Worm (Caenorhabditis elegans): Measurements from ENCODE around the gene chil-27.
A peak's percentile ranks its signal among the peaks of the same experiment; 100 is the strongest.

Gene chil-27

DNA sequence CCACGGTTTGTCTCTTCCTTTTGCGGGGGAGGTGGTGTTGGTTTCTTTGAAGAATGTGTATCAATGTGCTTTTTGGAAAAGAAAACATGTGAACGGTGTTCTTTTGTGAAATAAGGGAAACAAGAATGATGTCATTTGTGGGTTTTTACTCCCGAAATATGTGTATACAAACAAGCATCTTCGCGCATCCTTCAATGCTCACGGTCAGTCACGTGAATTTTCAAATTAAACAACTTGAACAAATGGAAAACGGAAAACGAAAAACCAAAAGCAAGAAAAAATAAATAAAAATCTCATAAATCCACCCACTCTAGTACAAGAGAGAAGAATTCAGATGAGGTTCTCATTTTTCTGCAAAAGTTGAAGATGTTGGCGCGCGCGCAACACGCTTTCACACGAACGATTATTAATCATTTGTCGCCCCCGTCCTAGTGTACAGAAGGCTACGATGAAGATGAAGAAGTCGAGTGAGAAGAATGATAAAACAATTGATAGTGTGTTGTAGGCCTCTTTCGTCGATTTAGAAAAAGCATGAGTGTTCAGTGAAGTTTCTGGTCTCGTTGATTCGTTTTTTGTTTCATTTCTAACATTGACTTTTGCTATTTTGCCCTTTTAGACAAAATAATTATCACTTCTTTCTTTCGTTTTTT is 7.5 kb downstream of the chil-27 start:
- TF ChIP-seq ceh-13 (GFP tag; optimal IDR thresholded peaks at IDR 0.05) (no peak), hnd-1 (tag; optimal IDR thresholded peaks at IDR 0.05) (no peak), sea-1 (GFP tag; conservative IDR thresholded peaks at IDR 0.05) (no peak), ceh-36 (tag; optimal IDR thresholded peaks at IDR 0.05) (no peak), tbx-37 (GFP tag; conservative IDR thresholded peaks at IDR 0.05) (no peak), hmbx-1 (tag; optimal IDR thresholded peaks at IDR 0.05) (no peak), scrt-1 (GFP tag; IDR thresholded peaks at IDR 0.05) (no peak), aly-1 (tag; optimal IDR thresholded peaks at IDR 0.05) (no peak)

DNA sequence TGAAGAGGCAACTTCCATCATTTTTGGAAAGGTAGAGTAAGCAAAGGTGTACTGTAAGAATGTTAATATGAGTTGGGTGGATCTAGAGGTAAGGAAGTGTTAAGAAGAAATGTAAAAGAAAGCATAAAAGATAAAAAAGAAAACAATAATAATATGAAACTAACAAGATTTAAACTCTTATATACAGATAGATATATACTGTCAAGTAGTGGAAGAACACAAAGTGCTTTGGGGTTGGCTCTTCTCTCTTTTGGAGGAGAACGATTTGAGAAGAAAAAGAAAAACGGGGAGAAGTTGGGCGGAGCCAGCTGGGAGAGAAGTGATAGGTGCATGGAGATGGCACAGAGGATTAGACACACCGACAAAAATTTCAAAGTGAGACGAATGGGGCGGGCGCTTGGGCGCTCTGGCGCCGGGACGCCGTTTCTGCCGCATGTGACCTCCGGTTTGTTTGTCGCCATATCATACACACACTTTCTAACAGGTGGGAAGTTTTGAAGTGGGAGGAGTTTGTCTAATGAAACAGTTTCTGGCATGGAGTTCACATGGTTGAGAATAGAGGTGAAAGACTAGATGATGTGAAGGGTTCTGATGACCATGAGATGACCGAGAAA is 9.8 kb downstream of the chil-27 start, which contains the start of gene T19H5.4:
T19H5.4 (minus strand) TSS at position 51 of the 614 bp plus-strand sequence.
- TF ChIP-seq flt-1 (GFP tag; IDR thresholded peaks at IDR 0.05) (no peak), ama-1 (optimal IDR thresholded peaks at IDR 0.05) (no peak), ceh-36 (tag; optimal IDR thresholded peaks at IDR 0.05) (no peak), hnd-1 (tag; optimal IDR thresholded peaks at IDR 0.05) (no peak), pes-1 (GFP tag; IDR thresholded peaks at IDR 0.05) (no peak), ets-7 (tag; optimal IDR thresholded peaks at IDR 0.05) (no peak), tbx-11 (GFP tag; IDR thresholded peaks at IDR 0.05) (no peak), ceh-13 (GFP tag; optimal IDR thresholded peaks at IDR 0.05) (no peak), F13C5.2 (tag; optimal IDR thresholded peaks at IDR 0.05) (no peak), hmg-4 (GFP tag; optimal IDR thresholded peaks at IDR 0.05) (no peak), tbx-37 (GFP tag; conservative IDR thresholded peaks at IDR 0.05) (no peak), sea-1 (GFP tag; conservative IDR thresholded peaks at IDR 0.05) (no peak), tra-4 (tag; optimal IDR thresholded peaks at IDR 0.05) (no peak), aly-1 (tag; optimal IDR thresholded peaks at IDR 0.05) (no peak), scrt-1 (GFP tag; IDR thresholded peaks at IDR 0.05) (no peak), hmbx-1 (tag; optimal IDR thresholded peaks at IDR 0.05) (no peak), B0310.2 (tag; optimal IDR thresholded peaks at IDR 0.05) (no peak)

DNA sequence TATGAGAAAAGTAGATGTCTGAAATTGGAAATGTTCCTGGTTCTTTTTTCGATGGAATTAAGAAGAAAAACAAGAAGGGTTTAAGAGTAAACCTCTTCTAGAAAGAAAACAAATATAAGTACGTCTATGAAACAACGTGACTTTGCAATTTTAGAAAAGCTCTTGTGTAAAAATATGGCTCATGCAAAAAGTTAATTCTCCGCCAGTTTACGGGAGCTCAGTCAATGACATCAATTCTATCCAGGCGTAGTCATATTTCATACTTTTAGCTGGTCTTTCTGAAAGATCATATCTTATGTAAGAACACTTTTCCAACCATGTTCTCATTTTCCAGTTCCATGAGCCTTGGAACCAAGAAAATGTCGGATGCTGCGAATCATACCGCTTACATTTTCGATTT is 12.3 kb downstream of the chil-27 start:
- TF ChIP-seq tra-4 (tag; optimal IDR thresholded peaks at IDR 0.05) = no peak
- TF ChIP-seq ceh-36 (tag; optimal IDR thresholded peaks at IDR 0.05) = no peak
- TF ChIP-seq ets-7 (tag; optimal IDR thresholded peaks at IDR 0.05) = no peak
- TF ChIP-seq ceh-13 (GFP tag; optimal IDR thresholded peaks at IDR 0.05) = no peak
- no peak for TF ChIP-seq hmg-4 (GFP tag; optimal IDR thresholded peaks at IDR 0.05)

DNA sequence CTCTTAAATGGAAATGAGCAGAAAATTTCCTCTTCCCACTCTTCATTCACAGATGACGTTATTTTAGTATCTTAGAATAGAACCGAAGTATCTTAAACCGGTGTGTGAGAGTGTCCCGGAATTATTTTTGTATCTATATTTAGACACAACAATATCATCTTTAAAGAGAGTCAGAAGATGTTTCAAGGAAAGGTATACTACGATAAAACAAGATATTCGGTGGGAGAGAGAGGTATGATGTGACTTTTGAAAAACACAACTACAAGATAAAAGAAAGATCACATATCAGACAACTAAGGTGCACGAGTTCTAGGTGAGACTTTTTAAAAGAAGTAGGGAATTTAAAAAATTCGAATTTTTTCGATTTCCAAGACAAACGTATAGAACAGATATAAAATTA is 12.9 kb downstream of the chil-27 start:
- no peak for TF ChIP-seq pes-1 (GFP tag; IDR thresholded peaks at IDR 0.05)
- TF ChIP-seq hmg-4 (GFP tag; optimal IDR thresholded peaks at IDR 0.05) = no peak
- no peak for TF ChIP-seq ets-7 (tag; optimal IDR thresholded peaks at IDR 0.05)
- TF ChIP-seq F13C5.2 (tag; optimal IDR thresholded peaks at IDR 0.05) = no peak
- TF ChIP-seq ceh-36 (tag; optimal IDR thresholded peaks at IDR 0.05) = no peak
- no peak for TF ChIP-seq tbx-37 (GFP tag; conservative IDR thresholded peaks at IDR 0.05)
- no peak for TF ChIP-seq B0310.2 (tag; optimal IDR thresholded peaks at IDR 0.05)
- no peak for TF ChIP-seq sea-1 (GFP tag; conservative IDR thresholded peaks at IDR 0.05)
- no peak for TF ChIP-seq flt-1 (GFP tag; IDR thresholded peaks at IDR 0.05)
- no peak for TF ChIP-seq tbx-11 (GFP tag; IDR thresholded peaks at IDR 0.05)
- TF ChIP-seq hnd-1 (tag; optimal IDR thresholded peaks at IDR 0.05) = no peak
- no peak for TF ChIP-seq ceh-13 (GFP tag; optimal IDR thresholded peaks at IDR 0.05)
- no peak for TF ChIP-seq ama-1 (optimal IDR thresholded peaks at IDR 0.05)
- no peak for TF ChIP-seq aly-1 (tag; optimal IDR thresholded peaks at IDR 0.05)
- no peak for TF ChIP-seq scrt-1 (GFP tag; IDR thresholded peaks at IDR 0.05)
- no peak for TF ChIP-seq hmbx-1 (tag; optimal IDR thresholded peaks at IDR 0.05)
- TF ChIP-seq tra-4 (tag; optimal IDR thresholded peaks at IDR 0.05) = no peak

DNA sequence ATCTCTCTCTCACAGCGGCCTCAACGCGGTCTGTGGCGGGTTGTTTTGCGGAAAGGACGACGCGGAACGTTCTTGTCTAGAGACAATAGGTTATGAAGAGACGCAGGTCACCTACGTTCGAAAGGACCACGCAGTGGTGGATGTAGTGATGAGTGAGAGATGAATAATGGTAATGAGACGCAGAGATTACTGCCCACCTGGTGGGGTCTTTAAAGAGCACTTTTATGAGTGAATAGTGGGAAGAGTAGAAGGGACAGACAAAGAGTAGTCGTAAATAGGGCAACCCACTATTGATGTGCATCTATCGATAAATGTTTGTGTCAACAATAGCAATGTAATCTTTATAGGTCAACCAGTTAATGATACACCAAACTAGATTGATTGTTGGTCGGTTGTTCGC is 13.4 kb downstream of the chil-27 start:
- TF ChIP-seq B0310.2 (tag; optimal IDR thresholded peaks at IDR 0.05) (no peak), hmg-4 (GFP tag; optimal IDR thresholded peaks at IDR 0.05) (peak; percentile 64), tbx-11 (GFP tag; IDR thresholded peaks at IDR 0.05) (no peak)

DNA sequence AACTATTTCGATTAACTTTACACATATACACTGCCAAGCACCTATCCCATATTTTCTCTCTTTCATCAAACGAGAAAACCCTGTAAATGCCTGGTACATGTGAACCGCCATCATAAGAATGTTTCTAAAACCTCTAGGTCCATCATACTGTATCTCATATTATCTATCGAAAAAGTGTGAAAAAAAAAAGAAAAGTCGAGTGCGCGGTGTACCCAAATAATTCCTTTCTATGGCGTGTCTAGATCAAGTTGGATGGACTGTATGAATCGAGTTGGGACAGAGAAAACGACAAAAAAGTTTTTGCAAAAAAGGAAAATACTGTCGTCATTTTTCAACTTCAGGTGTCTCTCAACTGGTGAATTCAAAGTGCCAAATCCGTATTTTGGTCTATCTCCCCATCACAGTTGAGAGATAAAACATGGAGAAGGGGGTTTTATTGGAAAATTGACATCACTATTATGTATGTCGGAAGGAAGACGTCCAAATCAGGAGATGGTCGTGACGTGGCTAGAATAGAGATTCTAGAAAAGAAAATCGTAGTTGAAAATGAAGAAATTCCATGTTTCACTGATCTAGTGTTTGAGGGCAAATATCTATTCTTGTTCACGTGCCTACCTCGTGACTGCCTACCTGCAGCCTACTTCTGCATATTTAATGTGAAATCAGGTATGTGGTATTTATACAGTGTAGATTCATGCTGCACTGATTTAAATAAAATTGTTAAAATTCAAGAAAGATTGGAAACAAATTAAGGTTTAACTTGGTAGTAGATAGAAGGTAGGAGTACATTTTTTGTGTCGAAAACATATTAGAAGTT is 15.8 kb downstream of the chil-27 start:
- no peak for TF ChIP-seq tbx-11 (GFP tag; IDR thresholded peaks at IDR 0.05)
- no peak for TF ChIP-seq scrt-1 (GFP tag; IDR thresholded peaks at IDR 0.05)
- TF ChIP-seq hmg-4 (GFP tag; optimal IDR thresholded peaks at IDR 0.05) = no peak
- no peak for TF ChIP-seq tbx-37 (GFP tag; conservative IDR thresholded peaks at IDR 0.05)

DNA sequence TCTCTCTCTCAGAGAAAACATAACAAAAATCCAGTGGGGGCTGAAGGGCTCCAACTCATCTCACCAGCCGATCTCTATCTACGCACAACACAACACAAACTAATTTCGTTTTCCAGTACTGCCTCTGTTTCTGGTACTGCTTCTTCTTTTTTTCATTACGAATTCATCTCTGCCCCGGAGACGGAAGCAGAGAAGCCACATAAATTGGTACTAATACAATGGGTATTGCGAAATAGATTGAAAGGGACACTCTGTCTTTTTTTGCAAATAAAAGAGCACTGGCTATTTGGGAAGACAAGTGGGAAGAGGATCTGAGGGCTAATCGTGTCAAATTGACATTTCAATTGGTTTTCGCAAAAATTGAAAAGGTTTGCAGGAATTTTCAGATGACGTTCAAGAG is 19.6 kb downstream of the chil-27 start:
- no peak for TF ChIP-seq ets-7 (tag; optimal IDR thresholded peaks at IDR 0.05)

DNA sequence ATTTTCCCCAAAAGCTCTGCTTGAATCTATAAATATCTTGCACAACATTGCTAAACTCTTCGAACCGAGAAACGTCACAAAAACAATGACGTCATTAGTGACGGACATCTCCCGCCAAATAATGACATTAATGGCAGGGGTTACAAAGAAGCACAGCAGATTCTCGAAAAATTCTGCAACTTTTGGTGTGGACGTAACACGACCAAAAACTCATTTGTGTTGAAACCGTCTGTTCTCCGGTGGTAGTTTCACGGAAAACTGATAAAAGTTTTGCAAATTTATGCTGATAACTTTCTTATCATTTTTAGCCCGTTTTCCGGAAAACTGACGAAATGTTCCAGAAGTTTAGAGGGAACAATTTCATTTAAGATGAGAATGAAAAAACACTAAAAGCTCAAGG is 20.9 kb downstream of the chil-27 start:
- TF ChIP-seq ets-7 (tag; optimal IDR thresholded peaks at IDR 0.05) = no peak
- no peak for TF ChIP-seq F13C5.2 (tag; optimal IDR thresholded peaks at IDR 0.05)
- no peak for TF ChIP-seq sea-1 (GFP tag; conservative IDR thresholded peaks at IDR 0.05)
- no peak for TF ChIP-seq hmg-4 (GFP tag; optimal IDR thresholded peaks at IDR 0.05)
- no peak for TF ChIP-seq ama-1 (optimal IDR thresholded peaks at IDR 0.05)
- TF ChIP-seq tbx-11 (GFP tag; IDR thresholded peaks at IDR 0.05) = no peak
- no peak for TF ChIP-seq hnd-1 (tag; optimal IDR thresholded peaks at IDR 0.05)
- TF ChIP-seq tbx-37 (GFP tag; conservative IDR thresholded peaks at IDR 0.05) = no peak
- TF ChIP-seq aly-1 (tag; optimal IDR thresholded peaks at IDR 0.05) = no peak
- no peak for TF ChIP-seq flt-1 (GFP tag; IDR thresholded peaks at IDR 0.05)
- no peak for TF ChIP-seq ceh-13 (GFP tag; optimal IDR thresholded peaks at IDR 0.05)
- no peak for TF ChIP-seq B0310.2 (tag; optimal IDR thresholded peaks at IDR 0.05)
- TF ChIP-seq hmbx-1 (tag; optimal IDR thresholded peaks at IDR 0.05) = no peak
- no peak for TF ChIP-seq ceh-36 (tag; optimal IDR thresholded peaks at IDR 0.05)
- TF ChIP-seq scrt-1 (GFP tag; IDR thresholded peaks at IDR 0.05) = no peak
- no peak for TF ChIP-seq pes-1 (GFP tag; IDR thresholded peaks at IDR 0.05)
- TF ChIP-seq tra-4 (tag; optimal IDR thresholded peaks at IDR 0.05) = no peak
